Worm (Caenorhabditis elegans): ENCODE results near the gene lec-3.

lec-3 gene

DNA sequence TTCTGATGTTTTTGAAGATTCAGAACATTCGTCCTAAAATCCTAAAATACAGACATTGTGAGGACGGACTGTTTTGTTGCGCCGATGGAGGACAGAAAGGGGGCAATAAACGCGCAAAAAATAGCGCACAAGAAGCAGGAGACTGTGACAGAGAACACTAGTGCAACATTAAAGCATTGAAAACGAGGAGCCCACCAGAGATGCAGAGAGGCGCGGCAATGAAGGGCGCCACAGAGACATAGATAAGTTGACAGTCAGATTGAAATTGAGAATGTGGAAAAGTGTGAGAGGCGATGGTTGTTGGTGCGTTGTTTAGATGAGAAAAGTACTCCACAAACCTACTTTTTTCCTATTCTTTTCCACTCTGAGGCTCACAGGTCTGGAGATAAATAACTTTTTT is 15.9 kb upstream of the lec-3 start, which contains the start of gene aakg-5 (continued):
- TF ChIP-seq lin-29 (GFP tag; IDR thresholded peaks at IDR 0.05): no peak
- TF ChIP-seq Y75B8A.6 (GFP tag; IDR thresholded peaks at IDR 0.05): 0 out of 2 replicates have a peak, but pooled peaks have one; percentile 41
- peak; percentile 80 for TF ChIP-seq hmg-1.1 (GFP tag; IDR thresholded peaks at IDR 0.05)
- TF ChIP-seq rbr-2 (tag; optimal IDR thresholded peaks at IDR 0.05): peak; percentile 70
- TF ChIP-seq zip-2 (tag; optimal IDR thresholded peaks at IDR 0.05): no peak
- 0 out of 2 replicates have a peak, but pooled peaks have one; percentile 24 for TF ChIP-seq arid-1 (GFP tag; conservative IDR thresholded peaks at IDR 0.05)
- TF ChIP-seq nhr-76 (tag; optimal IDR thresholded peaks at IDR 0.05): no peak
- no peak for TF ChIP-seq daf-8 (GFP tag; IDR thresholded peaks at IDR 0.05)
- TF ChIP-seq nhr-25 (tag; optimal IDR thresholded peaks at IDR 0.05; ENCODE audit: borderline replicate concordance, insufficient read depth): peak; percentile 88
- TF ChIP-seq mdl-1 (tag; optimal IDR thresholded peaks at IDR 0.05): peak; percentile 5 to 79
- peak; percentile 22 to 63 for TF ChIP-seq daf-16 (GFP tag; optimal IDR thresholded peaks at IDR 0.05)
- TF ChIP-seq daf-16 (tag; optimal IDR thresholded peaks at IDR 0.05): peak; percentile 87
- no peak for TF ChIP-seq Y48G9A.11 (GFP tag; IDR thresholded peaks at IDR 0.05)
- peak; percentile 80 for TF ChIP-seq nhr-6 (tag; optimal IDR thresholded peaks at IDR 0.05)
- peak; percentile 71 for TF ChIP-seq lin-1 (GFP tag; IDR thresholded peaks at IDR 0.05)
- TF ChIP-seq attf-4 (tag; optimal IDR thresholded peaks at IDR 0.05): no peak
- peak; percentile 4 for TF ChIP-seq T20F7.1 (GFP tag; optimal IDR thresholded peaks at IDR 0.05)

DNA sequence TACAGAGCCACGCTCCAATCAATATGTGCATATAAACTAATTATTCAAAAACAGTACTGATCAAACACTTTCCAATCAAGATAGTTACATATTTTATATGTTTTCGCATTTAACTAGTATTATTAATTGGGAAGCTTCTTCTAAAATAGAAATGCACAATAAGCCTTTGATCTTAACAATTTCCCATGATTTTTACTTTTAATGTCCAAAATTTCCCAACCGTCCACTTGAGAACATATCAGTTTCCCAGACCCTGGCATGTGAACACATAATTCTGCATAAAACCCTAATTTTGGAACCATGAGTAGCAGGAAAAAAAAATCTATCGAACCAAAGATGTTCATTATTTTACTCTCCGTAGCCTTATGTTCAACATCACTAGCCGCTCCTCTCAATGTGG is 14.5 kb upstream of the lec-3 start, which contains the start of gene R53.8:
TSS of gene R53.8 (plus strand) at position 301 of the 400 bp plus-strand sequence.
- TF ChIP-seq nhr-237 (tag; optimal IDR thresholded peaks at IDR 0.05) (no peak), mes-2 (tag; optimal IDR thresholded peaks at IDR 0.05; ENCODE audit: poor library complexity, severe bottlenecking) (no peak), dve-1 (tag; optimal IDR thresholded peaks at IDR 0.05; ENCODE audit: insufficient read depth) (no peak), unc-62 (GFP tag; optimal IDR thresholded peaks at IDR 0.05 in 1 of 2) (no peak), unc-62 (tag; optimal IDR thresholded peaks at IDR 0.05) (no peak), dmd-6 (GFP tag; IDR thresholded peaks at IDR 0.05) (no peak), zfp-3 (GFP tag; conservative IDR thresholded peaks at IDR 0.05) (no peak), mdl-1 (tag; optimal IDR thresholded peaks at IDR 0.05) (no peak), ztf-11 (tag; optimal IDR thresholded peaks at IDR 0.05) (no peak), tra-1 (GFP tag; IDR thresholded peaks at IDR 0.05) (no peak), dpl-1 (GFP tag; optimal IDR thresholded peaks at IDR 0.05) (no peak), Y5F2A.4 (GFP tag; optimal IDR thresholded peaks at IDR 0.05) (no peak)

- TF ChIP-seq dpl-1 (GFP tag; optimal IDR thresholded peaks at IDR 0.05) (no peak), mdt-29 (GFP tag; IDR thresholded peaks at IDR 0.05) (no peak), ama-1 (optimal IDR thresholded peaks at IDR 0.05) (no peak), mes-2 (tag; optimal IDR thresholded peaks at IDR 0.05; ENCODE audit: poor library complexity, severe bottlenecking) (no peak), F37D6.2 (tag; optimal IDR thresholded peaks at IDR 0.05) (no peak), Y5F2A.4 (GFP tag; optimal IDR thresholded peaks at IDR 0.05) (no peak), dmd-6 (GFP tag; IDR thresholded peaks at IDR 0.05) (no peak), nhr-237 (tag; optimal IDR thresholded peaks at IDR 0.05) (no peak), zip-2 (tag; optimal IDR thresholded peaks at IDR 0.05) (no peak), dve-1 (tag; optimal IDR thresholded peaks at IDR 0.05; ENCODE audit: insufficient read depth) (no peak), hlh-30 (tag; optimal IDR thresholded peaks at IDR 0.05; ENCODE audit: insufficient read depth) (no peak), aha-1 (tag) (no peak), daf-8 (GFP tag; IDR thresholded peaks at IDR 0.05) (no peak), unc-39 (tag; optimal IDR thresholded peaks at IDR 0.05) (no peak), skn-1 (tag; optimal IDR thresholded peaks at IDR 0.05) (no peak), nhr-6 (tag; optimal IDR thresholded peaks at IDR 0.05) (no peak)
Observed at ce11 chrII:9980077-9980631, 10.8 kb upstream of the lec-3 start, which contains the start of gene ZK892.6. Gene ZK892.6 (minus strand): TSS chrII:9980127.

ce11 chrII:9981760-9982159 is 9.2 kb upstream of the lec-3 start, which contains the start of gene sdz-38:
Gene sdz-38 (minus strand): TSS chrII:9981860.
- TF ChIP-seq nhr-76 (tag; optimal IDR thresholded peaks at IDR 0.05) (no peak), D1046.2 (GFP tag; IDR thresholded peaks at IDR 0.05) (no peak), ama-1 (optimal IDR thresholded peaks at IDR 0.05) (no peak), fkh-10 (GFP tag; optimal IDR thresholded peaks at IDR 0.05) (no peak), lin-29 (GFP tag; IDR thresholded peaks at IDR 0.05) (no peak), nhr-41 (GFP tag; IDR thresholded peaks at IDR 0.05) (no peak), snpc-1.2 (GFP tag; IDR thresholded peaks at IDR 0.05) (no peak), mxl-3 (GFP tag; optimal IDR thresholded peaks at IDR 0.05) (no peak), F37D6.2 (tag; optimal IDR thresholded peaks at IDR 0.05) (no peak), nhr-10 (tag; optimal IDR thresholded peaks at IDR 0.05) (no peak), R02D3.7 (tag; optimal IDR thresholded peaks at IDR 0.05) (no peak), lim-7 (GFP tag; IDR thresholded peaks at IDR 0.05) (no peak), vab-7 (GFP tag; IDR thresholded peaks at IDR 0.05) (no peak), pha-4 (GFP tag; IDR thresholded peaks at IDR 0.05) (no peak), pha-4 (tag; optimal IDR thresholded peaks at IDR 0.05) (no peak), nhr-42 (GFP tag; IDR thresholded peaks at IDR 0.05) (no peak)
